Fruit fly (Drosophila melanogaster) whole organism, embryonic: ENCODE data around the gene CG17283.

Source experiments
- Atf-2 ChIP-seq: fragments of 200-800 bp; sonication (Bioruptor generic); optimal IDR thresholded peaks from 2 replicates; lab custom pipeline; 2016; ENCODE audit warnings: missing biosample characterization, missing genetic modification characterization
- B-H2 ChIP-seq: fragments of 200-800 bp; sonication (Bioruptor generic); optimal IDR thresholded peaks from 2 replicates; lab custom pipeline; 2018; ENCODE audit warnings: missing biosample characterization, mild to moderate bottlenecking, missing genetic modification characterization
- CG10565 ChIP-seq: fragments of 200-800 bp; sonication (Bioruptor generic); optimal IDR thresholded peaks from 3 replicates; lab custom pipeline; 2016; ENCODE audit warnings: missing biosample characterization, mild to moderate bottlenecking, missing genetic modification characterization
- CG10959 ChIP-seq: fragments of 200-800 bp; sonication (Bioruptor generic); IDR thresholded peaks from 2 replicates; pipeline ENCODE4 v1.3.6; 2022; ENCODE audit warnings: missing biosample characterization, missing genetic modification characterization
- CG11696 ChIP-seq: fragments of 200-800 bp; sonication (Bioruptor generic); IDR thresholded peaks from 2 replicates; pipeline ENCODE4 v1.3.6; 2022; ENCODE audit warnings: missing biosample characterization, missing genetic modification characterization
- CG12219 ChIP-seq: fragments of 200-800 bp; sonication (Bioruptor generic); optimal IDR thresholded peaks from 3 replicates; lab custom pipeline; 2018; ENCODE audit warnings: missing biosample characterization, mild to moderate bottlenecking, missing genetic modification characterization
- CG1603 ChIP-seq: fragments of 200-800 bp; sonication (Bioruptor generic); optimal IDR thresholded peaks from 2 replicates; lab custom pipeline; 2019; ENCODE audit warnings: missing biosample characterization, mild to moderate bottlenecking, missing genetic modification characterization, moderate library complexity
- CG17328 ChIP-seq: fragments of 200-800 bp; sonication (Bioruptor generic); IDR thresholded peaks from 2 replicates; pipeline ENCODE4 v1.3.6; 2022; ENCODE audit warnings: missing biosample characterization, missing genetic modification characterization
- CG17829 ChIP-seq: fragments of 200-800 bp; optimal IDR thresholded peaks from 2 replicates; lab custom pipeline; 2019; ENCODE audit warnings: missing biosample characterization, mild to moderate bottlenecking, missing genetic modification characterization, moderate library complexity
- CG1792 ChIP-seq: fragments of 200-800 bp; sonication (Bioruptor generic); optimal IDR thresholded peaks from 2 replicates; lab custom pipeline; 2016; ENCODE audit warnings: missing biosample characterization, missing genetic modification characterization
- CG18011 ChIP-seq: fragments of 200-800 bp; sonication (Bioruptor generic); optimal IDR thresholded peaks from 2 replicates; lab custom pipeline; 2017; ENCODE audit warnings: missing biosample characterization, missing genetic modification characterization, mild to moderate bottlenecking, moderate library complexity, missing genotype
- CG2116 ChIP-seq: fragments of 200-800 bp; sonication (Bioruptor generic); optimal IDR thresholded peaks from 3 replicates; lab custom pipeline; 2018; ENCODE audit warnings: missing biosample characterization, mild to moderate bottlenecking, missing genetic modification characterization
- CG31388 ChIP-seq: fragments of 200-800 bp; sonication (Bioruptor generic); optimal IDR thresholded peaks from 2 replicates; lab custom pipeline; 2016; ENCODE audit warnings: missing biosample characterization, missing genetic modification characterization
- CG4360 ChIP-seq: fragments of 200-800 bp; sonication (Bioruptor generic); IDR thresholded peaks from 2 replicates; pipeline ENCODE4 v1.3.6; 2022; ENCODE audit warnings: missing biosample characterization, missing genetic modification characterization
- CG5245 ChIP-seq: fragments of 200-800 bp; sonication (Bioruptor generic); optimal IDR thresholded peaks from 3 replicates; lab custom pipeline; 2016; ENCODE audit warnings: missing biosample characterization, missing genetic modification characterization
- CG6654 ChIP-seq: fragments of 200-800 bp; sonication (Bioruptor generic); optimal IDR thresholded peaks from 2 replicates; lab custom pipeline; 2017; ENCODE audit warnings: missing biosample characterization, mild to moderate bottlenecking, missing genetic modification characterization
- CG6689 ChIP-seq: fragments of 200-800 bp; sonication (Bioruptor generic); IDR thresholded peaks from 2 replicates; pipeline ENCODE4 v1.3.6; 2022; ENCODE audit warnings: missing biosample characterization, missing genetic modification characterization
- CG9817 ChIP-seq: fragments of 200-800 bp; sonication (Bioruptor generic); optimal IDR thresholded peaks from 2 replicates; lab custom pipeline; 2018; ENCODE audit warnings: missing biosample characterization, mild to moderate bottlenecking, missing genetic modification characterization, moderate library complexity
- CG9876 ChIP-seq: fragments of 200-800 bp; sonication (Bioruptor generic); optimal IDR thresholded peaks from 2 replicates; lab custom pipeline; 2016; ENCODE audit warnings: missing biosample characterization, missing genetic modification characterization
- Dfd ChIP-seq, 2 experiments: fragments of >200 bp; optimal IDR thresholded peaks; 2 replicates each; lab custom pipeline; 2017; ENCODE audit warnings: missing biosample characterization in 2 of 2, missing genetic modification characterization in 2 of 2
- Jarid2 ChIP-seq: fragments of 200-800 bp; sonication (Bioruptor generic); optimal IDR thresholded peaks from 3 replicates; lab custom pipeline; 2017; ENCODE audit warnings: mild to moderate bottlenecking, missing biosample characterization, missing genetic modification reagents, missing genetic modification characterization
- Lhr ChIP-seq: fragments of 200-800 bp; sonication (Bioruptor generic); optimal IDR thresholded peaks from 3 replicates; lab custom pipeline; 2017; ENCODE audit warnings: mild to moderate bottlenecking, missing biosample characterization, missing genetic modification reagents, missing genetic modification characterization
- Nf-YA ChIP-seq: fragments of 200-800 bp; sonication (Bioruptor generic); IDR thresholded peaks from 2 replicates; pipeline ENCODE4 v1.3.6; 2022; ENCODE audit warnings: missing biosample characterization, missing genetic modification characterization
- Sry-δ ChIP-seq: fragments of 200-800 bp; sonication (Bioruptor generic); optimal IDR thresholded peaks from 2 replicates; lab custom pipeline; 2016; ENCODE audit warnings: missing biosample characterization, missing genetic modification characterization
- Ssrp ChIP-seq: fragments of 200-800 bp; sonication (Bioruptor generic); optimal IDR thresholded peaks from 2 replicates; lab custom pipeline; 2018; ENCODE audit warnings: missing biosample characterization, mild to moderate bottlenecking, missing genetic modification characterization, moderate library complexity
- YL-1 ChIP-seq: fragments of 200-800 bp; sonication (Bioruptor generic); optimal IDR thresholded peaks from 3 replicates; lab custom pipeline; 2017; ENCODE audit warnings: missing biosample characterization, mild to moderate bottlenecking, missing genetic modification characterization
- ase ChIP-seq: fragments of 200-800 bp; sonication (Bioruptor generic); IDR thresholded peaks from 3 replicates; pipeline ENCODE4 v1.3.6; 2022; ENCODE audit warnings: missing biosample characterization, missing genetic modification characterization
- br ChIP-seq: fragments of >200 bp; optimal IDR thresholded peaks from 2 replicates; lab custom pipeline; 2017
- chinmo ChIP-seq: fragments of 200-800 bp; sonication (Bioruptor generic); IDR thresholded peaks from 4 replicates; pipeline ENCODE4 v1.3.6; 2022; ENCODE audit warnings: missing biosample characterization, missing genetic modification characterization; ENCODE audit not compliant: partially characterized antibody
- chn ChIP-seq: fragments of 200-800 bp; sonication (Bioruptor generic); optimal IDR thresholded peaks from 2 replicates; lab custom pipeline; 2016; ENCODE audit warnings: missing biosample characterization, missing genetic modification characterization
- crol ChIP-seq: fragments of 200-800 bp; sonication (Bioruptor generic); IDR thresholded peaks from 2 replicates; pipeline ENCODE4 v1.3.6; 2022; ENCODE audit warnings: missing biosample characterization, missing genetic modification characterization
- danr ChIP-seq: fragments of 200-800 bp; sonication (Bioruptor generic); IDR thresholded peaks from 2 replicates; pipeline ENCODE4 v1.3.6; 2022; ENCODE audit warnings: missing biosample characterization, missing genetic modification characterization
- fd96Cb ChIP-seq: fragments of 200-800 bp; sonication (Bioruptor generic); optimal IDR thresholded peaks from 2 replicates; lab custom pipeline; 2018; ENCODE audit warnings: missing biosample characterization, mild to moderate bottlenecking, missing genetic modification characterization, moderate library complexity
- gfzf ChIP-seq: fragments of 200-800 bp; sonication (Bioruptor generic); optimal IDR thresholded peaks from 2 replicates; lab custom pipeline; 2016; ENCODE audit warnings: missing biosample characterization, mild to moderate bottlenecking, missing genetic modification characterization, moderate library complexity
- hbn ChIP-seq: fragments of 200-800 bp; sonication (Bioruptor generic); IDR thresholded peaks from 2 replicates; pipeline ENCODE4 v1.3.6; 2022; ENCODE audit warnings: missing biosample characterization, missing genetic modification characterization; ENCODE audit not compliant: partially characterized antibody
- lmd ChIP-seq: fragments of 200-800 bp; sonication (Bioruptor generic); IDR thresholded peaks from 2 replicates; pipeline ENCODE4 v1.3.6; 2022; ENCODE audit warnings: missing biosample characterization, missing genetic modification characterization
- odd ChIP-seq: fragments of 200-800 bp; sonication (Bioruptor generic); optimal IDR thresholded peaks from 2 replicates; lab custom pipeline; 2017; ENCODE audit warnings: missing biosample characterization, mild to moderate bottlenecking, missing genetic modification characterization
- p53 ChIP-seq: fragments of 200-800 bp; sonication (Bioruptor generic); optimal IDR thresholded peaks from 2 replicates; lab custom pipeline; 2016; ENCODE audit warnings: missing biosample characterization, missing genetic modification characterization
- pfk ChIP-seq: fragments of 200-800 bp; sonication (Bioruptor generic); optimal IDR thresholded peaks from 2 replicates; lab custom pipeline; 2018; ENCODE audit warnings: missing biosample characterization, mild to moderate bottlenecking, missing genetic modification characterization, moderate library complexity
- prd ChIP-seq, 3 experiments: fragments of >200 bp in 2 of 3; fragments of 200-800 bp in 1 of 3; sonication (Bioruptor generic) in 1 of 3; optimal IDR thresholded peaks in 2 of 3; IDR thresholded peaks in 1 of 3; 2 replicates in 2 of 3; 3 replicates in 1 of 3; pipeline versions ENCODE4 v1.3.6 to Lab custom; 2017 to 2022; ENCODE audit warnings: missing biosample characterization in 1 of 3, missing genetic modification characterization in 1 of 3
- scrt ChIP-seq: fragments of 200-800 bp; sonication (Bioruptor generic); optimal IDR thresholded peaks from 2 replicates; lab custom pipeline; 2018; ENCODE audit warnings: missing biosample characterization, mild to moderate bottlenecking, missing genetic modification characterization, moderate library complexity
- sens ChIP-seq: fragments of 200-800 bp; sonication (Bioruptor generic); peaks from one replicate; lab custom pipeline; 2016; ENCODE audit warnings: missing biosample characterization, missing genetic modification characterization
- seq ChIP-seq: fragments of 200-800 bp; sonication (Bioruptor generic); IDR thresholded peaks from 2 replicates; pipeline ENCODE4 v1.3.6; 2022; ENCODE audit warnings: missing biosample characterization, missing genetic modification characterization
- sna ChIP-seq: fragments of 200-800 bp; sonication (Bioruptor generic); IDR thresholded peaks from 2 replicates; pipeline ENCODE4 v1.3.6; 2022; ENCODE audit warnings: missing biosample characterization, missing genetic modification characterization; ENCODE audit not compliant: partially characterized antibody
- so ChIP-seq: fragments of 200-800 bp; sonication (Bioruptor generic); IDR thresholded peaks from 3 replicates; pipeline ENCODE4 v1.3.6; 2022; ENCODE audit warnings: missing biosample characterization, missing genetic modification characterization
- sob ChIP-seq: fragments of 200-800 bp; sonication (Bioruptor generic); IDR thresholded peaks from 2 replicates; pipeline ENCODE4 v1.3.6; 2022; ENCODE audit warnings: missing biosample characterization, missing genetic modification characterization
- stc ChIP-seq: fragments of 200-800 bp; sonication (Bioruptor generic); IDR thresholded peaks from 2 replicates; pipeline ENCODE4 v1.3.6; 2022; ENCODE audit warnings: missing biosample characterization, missing genetic modification characterization
- tll ChIP-seq, 2 experiments: fragments of 200-800 bp in 1 of 2; fragments of >200 bp in 1 of 2; sonication (Bioruptor generic) in 1 of 2; optimal IDR thresholded peaks; 2 replicates each; lab custom pipeline; 2017 to 2019; ENCODE audit warnings: missing biosample characterization in 2 of 2, missing genetic modification characterization in 2 of 2, mild to moderate bottlenecking in 1 of 2, moderate library complexity in 1 of 2
- vnd ChIP-seq: fragments of 200-800 bp; sonication (Bioruptor generic); IDR thresholded peaks from 3 replicates; pipeline ENCODE4 v1.3.6; 2022; ENCODE audit warnings: missing biosample characterization, missing genetic modification characterization; ENCODE audit not compliant: partially characterized antibody

Gene CG17283

DNA sequence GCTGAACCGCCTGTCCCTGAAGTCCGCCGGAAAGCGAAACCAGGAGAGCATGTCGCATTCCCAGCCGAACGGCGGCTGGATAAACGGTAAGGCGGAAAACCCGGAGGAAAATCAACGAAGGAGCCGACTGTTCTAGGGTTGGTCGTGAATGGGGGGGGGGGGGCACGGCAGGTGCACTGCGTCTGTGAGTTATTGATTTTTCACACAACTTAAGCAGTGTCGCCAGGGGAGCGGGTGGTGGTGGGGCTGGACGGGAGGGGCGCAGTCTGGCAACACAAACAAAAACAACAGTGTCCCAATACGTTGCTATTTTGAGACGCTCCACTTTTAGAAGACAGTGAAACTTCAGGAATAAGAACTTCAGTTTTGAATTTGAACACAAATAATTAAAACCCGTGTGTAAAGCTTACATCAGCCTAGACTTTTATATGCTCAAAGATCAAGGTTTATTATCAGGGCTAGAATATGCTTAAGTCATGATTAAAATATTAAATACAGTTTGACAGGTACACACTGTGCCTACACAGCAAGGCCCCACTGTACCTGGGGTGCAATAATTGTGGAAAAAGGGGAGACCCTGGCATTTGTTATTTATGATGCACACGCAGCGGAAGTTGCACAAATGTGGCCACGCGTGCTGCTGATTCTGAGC is 21.4 kb upstream of the CG17283 start (continued):
- TF ChIP-seq CG1603 (tag; lab: Kevin White, UChicago): peak; percentile 81
- peak; percentile 31 for TF ChIP-seq Sry-δ (GFP tag; lab: Kevin White, UChicago)
- peak; percentile 25; the same call in 1 of the 2 replicates for TF ChIP-seq danr
- TF ChIP-seq br: no peak
- peak; percentile 73; the same call in 1 of the 3 replicates for TF ChIP-seq so (GFP tag; lab: Robert Waterston, UW)
- TF ChIP-seq fd96Cb: peak; percentile 83
- TF ChIP-seq CG18011 (GFP tag; lab: Kevin White, UChicago): peak; percentile 13
- TF ChIP-seq sens (GFP tag; lab: Kevin White, UChicago): peak; percentile 94
- TF ChIP-seq B-H2 (GFP tag; lab: Kevin White, UChicago): no peak
- no peak for TF ChIP-seq odd (GFP tag; lab: Kevin White, UChicago)
- peak; percentile 69 for TF ChIP-seq CG17829 (tag; lab: Kevin White, UChicago)
- peak; percentile 49; the same call in 1 of the 2 replicates for TF ChIP-seq seq (GFP tag; lab: Robert Waterston, UW)
- peak; percentile 86 for TF ChIP-seq stc (GFP tag; lab: Robert Waterston, UW)
- TF ChIP-seq prd (optimal IDR thresholded peaks at IDR 0.05; lab: Kevin White, UChicago): no peak
- peak; percentile 88 for TF ChIP-seq prd (GFP tag; IDR thresholded peaks at IDR 0.05; lab: Robert Waterston, UW)
- no peak for TF ChIP-seq vnd
- TF ChIP-seq CG6654 (GFP tag; lab: Kevin White, UChicago): peak; percentile 47
- no peak for TF ChIP-seq CG2116 (GFP tag; lab: Kevin White, UChicago)
- no peak for TF ChIP-seq gfzf (GFP tag; lab: Kevin White, UChicago)
- no peak for TF ChIP-seq sna
- TF ChIP-seq Atf-2 (GFP tag; lab: Kevin White, UChicago): no peak
- TF ChIP-seq lmd (GFP tag; lab: Robert Waterston, UW): peak; percentile 69
- TF ChIP-seq CG17328 (GFP tag; lab: Robert Waterston, UW): peak; percentile 84
- peak; percentile 37; the same call in 1 of the 2 replicates for TF ChIP-seq CG10959 (GFP tag; lab: Robert Waterston, UW)
- TF ChIP-seq chinmo (GFP tag; lab: Robert Waterston, UW): no peak
- peak; percentile 67 for TF ChIP-seq sob (GFP tag; lab: Robert Waterston, UW)
- TF ChIP-seq ase (GFP tag; lab: Robert Waterston, UW): 0 out of 3 replicates have a peak, but pooled peaks have one; percentile 45
- TF ChIP-seq CG9876 (GFP tag; lab: Kevin White, UChicago): no peak
- no peak for TF ChIP-seq Dfd (GFP tag; optimal IDR thresholded peaks at IDR 0.05; lab: Kevin White, UChicago)
- TF ChIP-seq CG1792: peak; percentile 20
- TF ChIP-seq YL-1: peak; percentile 32
- peak; percentile 74 for TF ChIP-seq CG6689 (GFP tag; lab: Robert Waterston, UW)
- no peak for TF ChIP-seq CG10565 (GFP tag; lab: Kevin White, UChicago)
- TF ChIP-seq Nf-YA (GFP tag; lab: Robert Waterston, UW): peak; percentile 57; the same call in 1 of the 2 replicates
- peak; percentile 58 for TF ChIP-seq CG9817
- TF ChIP-seq Ssrp (tag; lab: Kevin White, UChicago): peak; percentile 65
- no peak for TF ChIP-seq hbn (GFP tag; lab: Robert Waterston, UW)
- TF ChIP-seq tll (GFP tag; optimal IDR thresholded peaks at IDR 0.05; lab: Kevin White, UChicago): no peak
- peak; percentile 97 for TF ChIP-seq crol (GFP tag; lab: Robert Waterston, UW)
- peak; percentile 40; the same call in 1 of the 2 replicates for TF ChIP-seq CG4360 (GFP tag; lab: Robert Waterston, UW)
- peak; percentile 12 for TF ChIP-seq Lhr (GFP tag; lab: Kevin White, UChicago)
- TF ChIP-seq pfk (GFP tag; lab: Kevin White, UChicago): no peak
- TF ChIP-seq CG11696 (GFP tag; lab: Robert Waterston, UW): no peak
- TF ChIP-seq CG12219 (GFP tag; lab: Kevin White, UChicago): peak; percentile 64
- TF ChIP-seq scrt: no peak
- peak; percentile 59 for TF ChIP-seq chn (GFP tag; lab: Kevin White, UChicago)
- TF ChIP-seq Jarid2: no peak
- peak; percentile 64 for TF ChIP-seq CG5245
- no peak for TF ChIP-seq p53 (GFP tag; lab: Kevin White, UChicago)
- TF ChIP-seq CG31388: no peak
